Worm (Caenorhabditis elegans) whole organism, L2 larva: ENCODE results near the gene spl-3.

Source experiments
- aly-2 ChIP-seq: fragments of 150-350 bp; optimal IDR thresholded peaks from 2 replicates; lab custom pipeline; 2014; ENCODE audit warnings: missing biosample characterization, missing genetic modification characterization
- lin-11 ChIP-seq: fragments of 150-350 bp; sonication (generic microtip); optimal IDR thresholded peaks from 2 replicates; lab custom pipeline; 2014; ENCODE audit warnings: missing biosample characterization, missing genetic modification characterization, inconsistent platforms, mixed read lengths
- snpc-4 ChIP-seq: fragments of 150-350 bp; optimal IDR thresholded peaks from 2 replicates; lab custom pipeline; 2014; ENCODE audit warnings: missing biosample characterization, missing genetic modification characterization

ce11 chrIV:1211902-1212301 lies 19.0 kb downstream of the spl-3 start:
- no peak for TF ChIP-seq lin-11 (tag; lab: Kevin White, UChicago)
- no peak for TF ChIP-seq aly-2 (tag; lab: Kevin White, UChicago)
- peak; percentile 62 for TF ChIP-seq snpc-4 (tag; lab: Kevin White, UChicago)
